Worm (Caenorhabditis elegans) whole organism, L4/young adult: ENCODE measurements around the gene F26C11.1.
"Not testable (repeated sequence)": the region's sequence is repeated elsewhere in the genome, so short reads cannot be mapped to it uniquely, and the experiment has no call there.

Source experiments
- W03F9.2 ChIP-seq: fragments of 150-350 bp; optimal IDR thresholded peaks from 2 replicates; lab custom pipeline; 2014; ENCODE audit warnings: missing biosample characterization, missing genetic modification characterization
- dao-5 ChIP-seq: sonication (generic microtip); optimal IDR thresholded peaks from 2 replicates; lab custom pipeline; 2016; ENCODE audit warnings: missing genotype, missing genetic modification characterization, moderate library complexity, missing compliant biosample characterization
- him-1 ChIP-seq: sonication (generic microtip); optimal IDR thresholded peaks from 2 replicates; lab custom pipeline; 2016; ENCODE audit warnings: missing genotype, missing genetic modification reagents, missing genetic modification characterization, missing compliant biosample characterization

F26C11.1 gene

DNA sequence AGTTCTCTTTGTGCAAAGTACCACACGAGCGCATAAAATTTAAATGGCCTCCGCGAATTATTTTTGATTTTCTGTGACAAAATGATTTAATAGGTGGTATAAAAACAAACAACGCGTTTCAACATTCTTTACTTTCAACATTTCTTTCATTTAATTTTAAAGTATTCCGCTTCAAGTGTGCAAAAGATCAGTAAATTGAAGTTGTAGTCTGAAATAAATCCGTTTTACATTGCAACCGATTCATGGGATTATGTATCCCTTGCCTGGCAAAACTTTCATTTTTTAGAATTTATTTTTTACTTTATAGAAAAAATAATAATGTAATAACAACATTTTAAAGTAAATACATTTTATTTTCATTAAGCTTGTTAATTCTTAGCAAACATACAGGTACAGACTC lies at the start of gene F26C11.1:
Gene F26C11.1, plus strand, starts transcription at position 301 of the 400 bp plus-strand sequence.
- no peak for TF ChIP-seq him-1 (tag; lab: Kevin White, UChicago)
- no peak for TF ChIP-seq W03F9.2
- TF ChIP-seq dao-5, result no peak

DNA sequence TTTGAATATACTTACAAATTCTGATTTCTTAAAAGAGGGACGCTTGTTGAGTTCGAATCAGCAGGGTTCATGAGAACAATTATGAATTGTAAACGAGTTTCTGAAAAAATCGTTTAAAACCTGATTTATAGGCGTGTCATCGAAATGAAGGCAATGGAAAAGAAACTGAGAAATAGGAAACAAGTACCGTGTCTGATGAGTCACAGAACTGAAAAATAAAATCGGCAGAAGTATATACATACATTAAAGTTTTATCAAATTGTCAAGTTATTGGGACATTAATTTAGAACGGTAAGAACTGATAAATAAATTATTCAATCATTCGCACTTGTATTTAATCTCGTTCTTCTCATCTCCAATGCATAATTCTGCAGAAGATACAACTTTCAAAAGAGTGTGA lies 49.3 kb upstream of the F26C11.1 start, which contains the start of gene chil-9:
Gene chil-9, minus strand, starts transcription at position 101 of the 400 bp plus-strand sequence.
- TF ChIP-seq him-1 (tag; lab: Kevin White, UChicago), result no peak
- no peak for TF ChIP-seq W03F9.2
- TF ChIP-seq dao-5, result no peak

DNA sequence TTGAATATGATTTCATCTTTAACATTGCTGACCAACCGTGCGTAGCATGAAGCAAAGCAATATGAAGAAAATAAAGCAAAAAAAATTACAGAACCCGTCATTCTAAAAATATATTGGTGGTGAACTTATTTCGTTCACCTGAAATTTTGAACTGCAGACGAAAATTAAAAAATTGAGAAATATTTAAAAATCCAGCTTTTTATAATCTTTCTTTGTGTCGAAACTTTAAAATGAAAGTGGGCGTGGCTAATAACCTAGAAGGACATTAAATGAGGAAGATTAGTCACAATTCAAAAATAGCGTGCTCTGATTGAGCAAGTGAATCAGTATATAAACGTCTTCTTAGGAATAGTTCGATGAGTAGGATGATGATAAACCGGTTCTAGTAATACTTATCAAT lies 45.0 kb upstream of the F26C11.1 start, which contains the start of gene old-2:
Gene old-2, minus strand, starts transcription at position 101 of the 400 bp plus-strand sequence.
- TF ChIP-seq dao-5, result no peak
- no peak for TF ChIP-seq W03F9.2
- TF ChIP-seq him-1 (tag; lab: Kevin White, UChicago), result no peak

DNA sequence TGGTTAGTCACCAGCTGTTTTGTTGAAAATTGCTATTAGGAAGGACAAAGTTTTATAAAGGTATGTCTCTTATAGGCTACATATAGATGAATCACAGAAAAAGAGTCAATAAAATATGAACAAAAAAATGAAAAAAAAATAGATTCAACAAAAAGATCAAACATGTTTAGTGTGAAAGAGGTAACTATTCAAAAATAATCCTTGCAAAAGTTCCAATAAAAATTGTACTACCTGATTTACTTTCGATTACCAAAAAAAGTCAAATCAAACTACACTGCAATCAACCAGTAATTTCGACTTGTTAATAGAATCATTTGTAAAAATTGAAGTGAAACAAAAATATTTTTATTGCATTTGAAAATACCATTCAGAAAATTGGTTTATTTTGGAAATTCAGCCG lies 43.6 kb upstream of the F26C11.1 start, which contains the start of gene ZK938.10:
Gene ZK938.10, minus strand, starts transcription at position 101 of the 400 bp plus-strand sequence.
- no peak for TF ChIP-seq W03F9.2
- TF ChIP-seq dao-5, result no peak
- no peak for TF ChIP-seq him-1 (tag; lab: Kevin White, UChicago)

DNA sequence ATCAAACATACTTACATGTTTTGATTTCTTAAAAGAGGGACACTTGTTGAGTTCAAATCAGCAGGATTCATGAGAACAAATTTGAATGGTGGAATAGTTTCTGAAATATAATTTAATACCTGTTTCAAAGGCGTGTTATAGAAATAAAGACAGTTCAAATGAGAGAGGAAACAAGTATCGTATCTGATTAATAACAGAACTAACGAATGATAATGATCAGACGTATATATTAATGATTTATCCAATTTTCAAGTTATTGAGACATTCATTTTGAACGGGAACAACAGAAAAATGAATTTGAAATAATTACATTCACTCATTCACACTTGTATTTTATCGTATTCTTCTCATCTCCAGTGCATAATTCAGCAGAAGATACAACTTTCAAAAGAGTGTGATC lies 38.9 kb upstream of the F26C11.1 start, which contains the start of gene chil-4:
Gene chil-4, minus strand, starts transcription at position 101 of the 400 bp plus-strand sequence.
- TF ChIP-seq W03F9.2, result no peak
- TF ChIP-seq him-1 (tag; lab: Kevin White, UChicago), result no peak
- TF ChIP-seq dao-5, result no peak

DNA sequence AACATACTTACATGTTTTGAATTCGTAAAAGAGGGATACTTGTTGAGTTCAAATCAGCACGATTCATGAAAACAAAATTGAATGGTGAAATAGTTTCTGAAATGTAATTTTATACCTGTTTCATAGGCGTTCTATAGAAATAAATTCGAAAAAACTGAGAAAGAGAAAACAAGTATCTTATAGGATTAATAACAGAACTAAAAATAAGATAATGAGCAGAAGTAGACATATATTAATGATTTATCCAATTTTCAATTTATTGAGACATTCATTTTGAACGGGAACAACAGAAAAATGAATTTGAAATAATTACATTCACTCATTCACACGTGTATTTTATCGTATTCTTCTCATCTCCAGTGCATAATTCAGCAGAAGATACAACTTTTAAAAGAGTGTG lies 36.7 kb upstream of the F26C11.1 start, which contains the start of gene chil-6:
Gene chil-6, minus strand, starts transcription at position 101 of the 400 bp plus-strand sequence.
- TF ChIP-seq him-1 (tag; lab: Kevin White, UChicago) (no peak), W03F9.2 (no peak), dao-5 (no peak)

DNA sequence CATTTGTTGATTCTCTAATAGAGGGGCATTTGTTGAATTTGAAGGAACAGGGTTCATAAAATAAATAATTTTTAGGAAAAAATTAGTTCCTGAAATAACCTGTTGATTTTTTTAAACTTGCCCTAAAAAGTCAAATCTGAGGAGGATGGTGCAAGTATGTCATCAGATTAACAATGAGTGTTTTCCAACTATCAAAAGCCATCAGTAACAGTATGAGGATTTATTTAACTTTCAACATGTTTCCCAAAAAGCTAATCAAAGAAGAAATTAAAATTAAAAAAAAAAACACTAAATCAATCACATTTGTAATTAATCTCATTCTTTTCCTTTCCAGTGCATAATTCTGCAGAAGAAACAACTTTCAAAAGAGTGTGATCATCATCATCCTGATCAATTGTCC lies 35.0 kb upstream of the F26C11.1 start, which contains the start of gene chil-5:
Gene chil-5, minus strand, starts transcription at position 101 of the 400 bp plus-strand sequence.
- TF ChIP-seq him-1 (tag; lab: Kevin White, UChicago) (no peak), dao-5 (no peak), W03F9.2 (no peak)

ce11 chrII:9861394-9861793 lies 33.1 kb upstream of the F26C11.1 start, which contains the start of gene chil-3:
Gene chil-3, minus strand, starts transcription at chrII:9861494.
- TF ChIP-seq dao-5, result no peak
- TF ChIP-seq him-1 (tag; lab: Kevin White, UChicago), result no peak
- TF ChIP-seq W03F9.2, result no peak

ce11 chrII:9862147-9862546 lies 32.4 kb upstream of the F26C11.1 start, which contains the start of gene C08H9.18:
Gene C08H9.18, minus strand, starts transcription at chrII:9862247.
- TF ChIP-seq dao-5 (no peak), him-1 (tag; lab: Kevin White, UChicago) (no peak), W03F9.2 (no peak)

DNA sequence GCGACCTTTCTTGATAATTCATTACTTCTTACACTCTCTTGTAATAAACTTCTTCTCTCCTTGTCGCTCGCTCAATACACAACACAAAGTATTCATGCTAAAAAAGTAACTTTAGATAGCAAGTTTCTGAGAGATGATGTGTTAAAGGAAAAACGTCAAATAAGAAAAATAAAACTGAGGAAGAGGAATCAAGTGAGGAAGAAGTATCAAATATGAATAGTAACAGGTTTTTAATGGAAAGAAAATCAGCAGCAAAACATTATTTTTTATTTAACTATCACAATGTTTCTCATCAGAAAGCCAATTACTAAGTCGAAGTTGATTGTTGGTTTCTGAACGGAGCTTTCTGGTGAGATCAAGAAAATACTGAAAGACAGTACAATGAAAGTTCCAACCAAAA lies 28.2 kb upstream of the F26C11.1 start, which contains the start of gene chil-1:
Gene chil-1, minus strand, starts transcription at position 101 of the 400 bp plus-strand sequence.
- TF ChIP-seq dao-5; W03F9.2; him-1 (tag; lab: Kevin White, UChicago): not testable (repeated sequence)

DNA sequence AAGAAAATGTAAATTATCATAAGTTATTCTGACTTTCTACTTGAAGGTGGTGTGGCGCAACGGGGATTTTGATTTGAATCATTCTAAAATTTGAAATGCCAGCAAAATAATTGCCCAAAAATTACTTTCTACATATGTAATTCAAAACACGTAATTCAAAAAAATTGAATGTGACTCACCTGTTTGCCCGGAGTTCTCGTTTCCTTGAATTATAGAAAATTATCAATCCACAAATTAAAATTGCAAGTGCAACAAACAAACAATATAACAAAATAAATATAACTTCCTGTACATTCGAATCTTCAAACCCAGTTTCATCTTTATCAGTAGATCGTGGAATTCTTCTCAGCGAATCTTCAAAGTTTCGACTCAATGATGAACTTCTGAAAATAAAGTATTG lies 26.3 kb upstream of the F26C11.1 start:
- no peak for TF ChIP-seq dao-5
- no peak for TF ChIP-seq W03F9.2
- no peak for TF ChIP-seq him-1 (tag; lab: Kevin White, UChicago)

ce11 chrII:9868698-9869097 lies 25.8 kb upstream of the F26C11.1 start, which contains the start of gene old-1:
Gene old-1, minus strand, starts transcription at chrII:9868747.
- TF ChIP-seq dao-5 (no peak), him-1 (tag; lab: Kevin White, UChicago) (no peak), W03F9.2 (no peak)

ce11 chrII:9871061-9871460 lies 23.5 kb upstream of the F26C11.1 start, which contains the start of gene chil-7:
Gene chil-7, minus strand, starts transcription at chrII:9871172.
- TF ChIP-seq W03F9.2 (no peak), dao-5 (no peak), him-1 (tag; lab: Kevin White, UChicago) (no peak)

ce11 chrII:9872961-9873360 lies 21.6 kb upstream of the F26C11.1 start, which contains the start of gene chil-8:
Gene chil-8, minus strand, starts transcription at chrII:9873061.
- TF ChIP-seq him-1 (tag; lab: Kevin White, UChicago), result no peak

DNA sequence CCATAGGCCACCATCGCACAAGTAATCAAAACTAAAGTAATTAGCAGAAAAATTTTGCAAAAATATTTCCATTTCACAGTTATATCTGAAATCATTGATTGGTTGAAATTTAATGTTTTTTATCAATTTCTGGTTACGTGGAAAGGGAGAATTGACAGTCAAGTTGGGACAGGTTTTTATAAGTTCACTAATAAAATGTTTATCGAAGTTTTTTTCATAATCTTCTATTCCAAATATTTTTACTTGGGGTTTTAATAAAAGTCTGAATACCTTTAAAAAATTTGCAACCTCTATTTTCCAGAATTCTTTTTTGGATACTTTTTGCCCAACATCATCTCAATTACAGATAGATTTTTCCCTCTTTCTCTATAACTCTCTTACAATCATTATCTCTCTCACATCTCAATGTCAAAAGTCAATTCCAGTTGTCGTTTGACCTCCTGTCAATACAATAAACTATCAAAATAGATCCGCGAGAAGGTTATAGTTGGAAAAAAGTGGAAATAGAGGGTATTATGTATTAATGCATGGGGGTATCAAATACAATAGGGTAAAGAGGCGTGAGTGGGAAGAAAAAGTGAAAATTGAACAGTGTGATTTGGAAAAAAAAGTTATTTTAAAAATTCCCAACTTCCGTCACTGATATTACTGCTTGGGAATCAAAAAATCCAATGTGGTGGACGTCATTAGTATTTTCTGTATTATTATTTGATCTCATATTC lies 19.9 kb upstream of the F26C11.1 start, which contains the start of the genes chil-2 and ctsa-3.2:
Gene chil-2, minus strand, starts transcription at position 101 of the 722 bp plus-strand sequence.
Gene ctsa-3.2, plus strand, starts transcription at position 672 of the 722 bp plus-strand sequence.
- no peak for TF ChIP-seq dao-5
- TF ChIP-seq him-1 (tag; lab: Kevin White, UChicago), result no peak
- TF ChIP-seq W03F9.2, result no peak
